Fruit fly (Drosophila melanogaster) whole organism, embryonic: Measurements from ENCODE around the gene CG5850.

Source experiments
- Atf6 ChIP-seq: fragments of 200-800 bp; sonication (Bioruptor generic); IDR thresholded peaks from 2 replicates; pipeline ENCODE4 v1.3.6; 2022; ENCODE audit warnings: missing biosample characterization, missing genetic modification characterization
- CG15696 ChIP-seq: fragments of 200-800 bp; sonication (Bioruptor generic); optimal IDR thresholded peaks from 2 replicates; lab custom pipeline; 2019; ENCODE audit warnings: missing biosample characterization, mild to moderate bottlenecking, missing genetic modification characterization, moderate library complexity
- CG1603 ChIP-seq: fragments of 200-800 bp; sonication (Bioruptor generic); optimal IDR thresholded peaks from 2 replicates; lab custom pipeline; 2019; ENCODE audit warnings: missing biosample characterization, mild to moderate bottlenecking, missing genetic modification characterization, moderate library complexity
- CG16813 ChIP-seq: fragments of 200-800 bp; sonication (Bioruptor generic); IDR thresholded peaks from 3 replicates; pipeline ENCODE4 v1.3.6; 2022; ENCODE audit warnings: missing biosample characterization, missing genetic modification characterization; ENCODE audit not compliant: partially characterized antibody
- CG17829 ChIP-seq: fragments of 200-800 bp; optimal IDR thresholded peaks from 2 replicates; lab custom pipeline; 2019; ENCODE audit warnings: missing biosample characterization, mild to moderate bottlenecking, missing genetic modification characterization, moderate library complexity
- CG17912 ChIP-seq: fragments of 200-800 bp; sonication (Bioruptor generic); optimal IDR thresholded peaks from 2 replicates; lab custom pipeline; 2018; ENCODE audit warnings: missing biosample characterization, mild to moderate bottlenecking, missing genetic modification characterization
- CG3065 ChIP-seq: fragments of 200-800 bp; sonication (Bioruptor generic); optimal IDR thresholded peaks from 2 replicates; lab custom pipeline; 2016; ENCODE audit warnings: missing biosample characterization, missing genetic modification characterization
- CG8359 ChIP-seq: fragments of 200-800 bp; sonication (Bioruptor generic); optimal IDR thresholded peaks from 2 replicates; lab custom pipeline; 2017; ENCODE audit warnings: missing biosample characterization, mild to moderate bottlenecking, missing genetic modification characterization, borderline replicate concordance
- CG8388 ChIP-seq: fragments of 200-800 bp; sonication (Bioruptor generic); optimal IDR thresholded peaks from 2 replicates; lab custom pipeline; 2019; ENCODE audit warnings: missing biosample characterization, mild to moderate bottlenecking, missing genetic modification characterization, moderate library complexity
- CkIIα-i1 ChIP-seq: fragments of 200-800 bp; sonication (Bioruptor generic); IDR thresholded peaks from 2 replicates; pipeline ENCODE4 v1.3.6; 2022; ENCODE audit warnings: missing biosample characterization, missing genetic modification characterization
- Dp ChIP-seq: fragments of 200-800 bp; sonication (Bioruptor generic); optimal IDR thresholded peaks from 2 replicates; lab custom pipeline; 2018; ENCODE audit warnings: missing biosample characterization, mild to moderate bottlenecking, missing genetic modification characterization, moderate library complexity
- H2.0 ChIP-seq: fragments of 200-800 bp; sonication (Bioruptor generic); IDR thresholded peaks from 2 replicates; pipeline ENCODE4 v1.3.6; 2022; ENCODE audit warnings: missing biosample characterization, missing genetic modification characterization
- Optix ChIP-seq: fragments of 200-800 bp; sonication (Bioruptor generic); IDR thresholded peaks from 3 replicates; pipeline ENCODE4 v1.3.6; 2022; ENCODE audit warnings: missing biosample characterization, missing genetic modification characterization
- Side ChIP-seq: fragments of 200-800 bp; sonication (Bioruptor generic); optimal IDR thresholded peaks from 2 replicates; lab custom pipeline; 2016; ENCODE audit warnings: missing biosample characterization, missing genetic modification characterization
- Stat92E ChIP-seq, 3 experiments: fragments of >200 bp in 2 of 3; fragments of 200-800 bp in 1 of 3; sonication (Bioruptor generic) in 1 of 3; optimal IDR thresholded peaks; 2 replicates each; lab custom pipeline; 2017 to 2019; ENCODE audit warnings: missing biosample characterization in 3 of 3, missing genetic modification characterization in 3 of 3, mild to moderate bottlenecking in 1 of 3, moderate library complexity in 1 of 3
- Xrp1 ChIP-seq: fragments of 200-800 bp; sonication (Bioruptor generic); IDR thresholded peaks from 2 replicates; pipeline ENCODE4 v1.3.6; 2022; ENCODE audit warnings: missing biosample characterization, missing genetic modification characterization
- al ChIP-seq: fragments of 200-800 bp; sonication (Bioruptor generic); IDR thresholded peaks from 2 replicates; pipeline ENCODE4 v1.3.6; 2022; ENCODE audit warnings: missing biosample characterization, missing genetic modification characterization
- az2 ChIP-seq: fragments of 200-800 bp; sonication (Bioruptor generic); optimal IDR thresholded peaks from 3 replicates; lab custom pipeline; 2016; ENCODE audit warnings: missing biosample characterization, missing genetic modification characterization
- crc ChIP-seq: fragments of 200-800 bp; sonication (Bioruptor generic); optimal IDR thresholded peaks from 2 replicates; lab custom pipeline; 2016; ENCODE audit warnings: missing biosample characterization, missing genetic modification characterization
- dimm ChIP-seq: fragments of 200-800 bp; sonication (Bioruptor generic); IDR thresholded peaks from 2 replicates; pipeline ENCODE4 v1.3.6; 2022; ENCODE audit warnings: missing biosample characterization, missing genetic modification characterization
- dysf ChIP-seq: fragments of 200-800 bp; sonication (Bioruptor generic); IDR thresholded peaks from 3 replicates; pipeline ENCODE4 v1.3.6; 2022; ENCODE audit warnings: missing biosample characterization, missing genetic modification characterization
- esg ChIP-seq: fragments of 200-800 bp; sonication (Bioruptor generic); conservative IDR thresholded peaks from 2 replicates; pipeline ENCODE4 v1.3.6; 2022; ENCODE audit warnings: missing biosample characterization, missing genetic modification characterization
- gsb ChIP-seq: fragments of 200-800 bp; sonication (Bioruptor generic); IDR thresholded peaks from 2 replicates; pipeline ENCODE4 v1.3.6; 2022; ENCODE audit warnings: missing biosample characterization, missing genetic modification characterization
- insv ChIP-seq, 2 experiments: fragments of 200-800 bp; sonication (Bioruptor generic); optimal IDR thresholded peaks; 3 replicates each; lab custom pipeline; 2016 to 2018; ENCODE audit warnings: missing biosample characterization in 2 of 2, missing genetic modification characterization in 2 of 2
- kah ChIP-seq: fragments of 200-800 bp; sonication (Bioruptor generic); optimal IDR thresholded peaks from 2 replicates; lab custom pipeline; 2018; ENCODE audit warnings: missing biosample characterization, mild to moderate bottlenecking, missing genetic modification characterization
- klu ChIP-seq: fragments of 200-800 bp; sonication (Bioruptor generic); IDR thresholded peaks from 2 replicates; pipeline ENCODE4 v1.3.6; 2022; ENCODE audit warnings: missing biosample characterization, missing genetic modification characterization
- mam ChIP-seq: fragments of 200-800 bp; sonication (Bioruptor generic); optimal IDR thresholded peaks from 3 replicates; lab custom pipeline; 2016; ENCODE audit warnings: missing biosample characterization, missing genetic modification characterization
- mld ChIP-seq: fragments of 200-800 bp; sonication (Bioruptor generic); IDR thresholded peaks from 3 replicates; pipeline ENCODE4 v1.3.6; 2022; ENCODE audit warnings: missing biosample characterization, missing genetic modification characterization; ENCODE audit not compliant: partially characterized antibody
- psq ChIP-seq: fragments of 200-800 bp; sonication (Bioruptor generic); optimal IDR thresholded peaks from 2 replicates; lab custom pipeline; 2017; ENCODE audit warnings: missing biosample characterization, missing genetic modification characterization
- shn ChIP-seq: fragments of 200-800 bp; sonication (Bioruptor generic); optimal IDR thresholded peaks from 3 replicates; lab custom pipeline; 2016; ENCODE audit warnings: missing biosample characterization, missing genetic modification characterization
- sna ChIP-seq: fragments of 200-800 bp; sonication (Bioruptor generic); IDR thresholded peaks from 2 replicates; pipeline ENCODE4 v1.3.6; 2022; ENCODE audit warnings: missing biosample characterization, missing genetic modification characterization; ENCODE audit not compliant: partially characterized antibody
- so ChIP-seq: fragments of 200-800 bp; sonication (Bioruptor generic); IDR thresholded peaks from 3 replicates; pipeline ENCODE4 v1.3.6; 2022; ENCODE audit warnings: missing biosample characterization, missing genetic modification characterization
- tna ChIP-seq: fragments of 200-800 bp; sonication (Bioruptor generic); IDR thresholded peaks from 2 replicates; pipeline ENCODE4 v1.3.6; 2022; ENCODE audit warnings: missing biosample characterization, missing genetic modification characterization; ENCODE audit not compliant: partially characterized antibody
- ttk ChIP-seq: fragments of 200-800 bp; sonication (Bioruptor generic); IDR thresholded peaks from 2 replicates; pipeline ENCODE4 v2.1.2; 2022; ENCODE audit warnings: missing biosample characterization, missing genetic modification characterization
- zfh1 ChIP-seq: fragments of 200-800 bp; sonication (Bioruptor generic); IDR thresholded peaks from 3 replicates; pipeline ENCODE4 v1.3.6; 2022; ENCODE audit warnings: missing biosample characterization, missing genetic modification characterization

CG5850 gene

DNA sequence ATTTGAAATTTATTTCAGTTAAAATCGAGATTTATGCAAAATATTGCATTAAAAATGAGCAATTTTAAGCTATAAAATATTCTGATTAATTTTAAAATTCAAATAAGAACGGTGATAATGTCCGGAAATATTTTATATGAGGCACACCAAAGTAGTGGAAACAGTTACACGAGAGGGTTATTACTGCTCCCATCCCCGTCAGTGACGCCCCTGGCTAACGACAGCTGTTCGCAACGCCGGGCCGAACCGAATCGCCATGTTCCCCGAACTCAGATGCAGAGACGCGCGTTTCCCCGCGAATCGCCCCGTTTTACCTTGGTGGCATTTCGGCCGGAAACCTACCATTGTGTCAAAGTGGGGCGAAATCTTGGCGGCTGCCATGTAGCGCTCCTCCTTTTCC is 52.0 kb downstream of the CG5850 start (continued):
- TF ChIP-seq Xrp1 (no peak), klu (GFP tag; lab: Robert Waterston, UW) (no peak), CG15696 (tag; lab: Kevin White, UChicago) (no peak), CG8388 (GFP tag; lab: Kevin White, UChicago) (peak; percentile 41), dysf (GFP tag; lab: Robert Waterston, UW) (peak; percentile 13; the same call in 1 of the 3 replicates), ttk (GFP tag; lab: Robert Waterston, UW) (0 out of 2 replicates have a peak, but pooled peaks have one; percentile 25), shn (GFP tag; lab: Kevin White, UChicago) (no peak), kah (GFP tag; lab: Kevin White, UChicago) (no peak), H2.0 (GFP tag; lab: Robert Waterston, UW) (no peak), CG17912 (no peak), crc (GFP tag; lab: Kevin White, UChicago) (peak; percentile 44), so (no peak), insv (GFP tag; optimal IDR thresholded peaks at IDR 0.05; lab: Kevin White, UChicago) (no peak), sna (GFP tag; lab: Robert Waterston, UW) (no peak), CG17829 (tag; lab: Kevin White, UChicago) (no peak), CkIIα-i1 (GFP tag; lab: Robert Waterston, UW) (no peak), CG8359 (GFP tag; lab: Kevin White, UChicago) (no peak), dimm (no peak), gsb (GFP tag; lab: Robert Waterston, UW) (no peak), CG3065 (GFP tag; lab: Kevin White, UChicago) (no peak), zfh1 (peak; percentile 58; the same call in 2 of the 3 replicates), Dp (GFP tag; lab: Kevin White, UChicago) (no peak), tna (GFP tag; lab: Robert Waterston, UW) (no peak), Side (GFP tag; lab: Kevin White, UChicago) (peak; percentile 55), az2 (no peak), Stat92E (GFP tag; optimal IDR thresholded peaks at IDR 0.05; lab: Kevin White, UChicago) (no peak), Optix (GFP tag; lab: Robert Waterston, UW) (peak; percentile 24; the same call in 1 of the 3 replicates), psq (GFP tag; lab: Kevin White, UChicago) (no peak), al (0 out of 2 replicates have a peak, but pooled peaks have one; percentile 8), CG16813 (GFP tag; lab: Robert Waterston, UW) (no peak), mam (GFP tag; lab: Kevin White, UChicago) (peak; percentile 38), mld (GFP tag; lab: Robert Waterston, UW) (no peak), esg (GFP tag; lab: Robert Waterston, UW) (no peak), Atf6 (GFP tag; lab: Robert Waterston, UW) (peak; percentile 44; the same call in 1 of the 2 replicates), CG1603 (tag; lab: Kevin White, UChicago) (peak; percentile 8)
